Comparison of ENCODE assay signal across 5 fruit fly cellular contexts in the genomic region with DNA sequence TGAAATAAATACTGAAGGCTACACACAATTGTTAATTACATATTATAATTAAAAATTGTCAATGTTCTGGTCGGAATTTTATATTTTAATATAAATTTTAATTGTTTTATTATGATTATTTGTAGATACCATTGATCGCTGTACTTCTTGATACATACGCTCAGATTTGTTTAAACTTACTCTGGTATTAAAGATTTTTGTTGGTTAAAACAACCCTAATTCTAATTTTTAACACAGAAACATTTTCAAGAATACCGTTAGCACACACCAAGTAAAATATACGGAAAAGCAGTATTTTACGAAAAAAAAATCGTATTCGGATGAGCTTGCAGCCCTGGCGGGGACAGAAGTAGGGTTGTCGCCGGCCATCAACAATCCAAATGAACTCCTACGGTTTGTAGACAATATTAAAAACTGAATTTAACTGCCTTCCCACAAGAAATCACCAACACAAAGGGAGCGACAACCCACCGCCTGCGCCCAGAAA.
A peak's percentile ranks its signal among the peaks of the same experiment; 100 is the strongest.
TF ChIP-seq lines count a peak whose summit lies in the region.

A gene (minus strand): TSS at position 223 of the 487 bp plus-strand sequence.
A gene (plus strand): TSS at position 348 of the 487 bp plus-strand sequence.
A gene (plus strand): TSS at position 348 of the 487 bp plus-strand sequence.

- TF ChIP-seq CTCF in whole organism, embryonic (GFP tag; optimal IDR thresholded peaks at IDR 0.05; lab: Kevin White, UChicago) = peak; percentile 8

TF ChIP-seq in whole organism, adult, 20 proteins besides CTCF, POLR2A, EP300 and RAD21 (continues in another document):
- TF ChIP-seq pad (GFP tag; optimal IDR thresholded peaks at IDR 0.05; lab: Kevin White, UChicago) = peak; percentile 43
- peak; percentile 46 for TF ChIP-seq Clk (GFP tag; optimal IDR thresholded peaks at IDR 0.05; lab: Kevin White, UChicago)
- TF ChIP-seq CG11617 (GFP tag; optimal IDR thresholded peaks at IDR 0.05; lab: Kevin White, UChicago) = peak; percentile 75
- TF ChIP-seq bab1 (GFP tag; optimal IDR thresholded peaks at IDR 0.05; lab: Kevin White, UChicago) = peak; percentile 48
- TF ChIP-seq Hr96 (GFP tag; optimal IDR thresholded peaks at IDR 0.05; lab: Kevin White, UChicago) = no peak
- peak; percentile 65 for TF ChIP-seq CG12768 (GFP tag; optimal IDR thresholded peaks at IDR 0.05; lab: Kevin White, UChicago)
- TF ChIP-seq ovo (GFP tag; optimal IDR thresholded peaks at IDR 0.05; lab: Kevin White, UChicago) = peak; percentile 26
- peak; percentile 95 for TF ChIP-seq CG14711 (tag; optimal IDR thresholded peaks at IDR 0.05; lab: Kevin White, UChicago)
- peak; percentile 34 for TF ChIP-seq Crg-1 (GFP tag; optimal IDR thresholded peaks at IDR 0.05; lab: Kevin White, UChicago)
- no peak for TF ChIP-seq CG5204 (GFP tag; optimal IDR thresholded peaks at IDR 0.05; lab: Kevin White, UChicago)
- peak; percentile 36 for TF ChIP-seq tj (GFP tag; optimal IDR thresholded peaks at IDR 0.05; lab: Kevin White, UChicago)
- TF ChIP-seq cnc (optimal IDR thresholded peaks at IDR 0.05; lab: Kevin White, UChicago) = no peak
- no peak for TF ChIP-seq Mnt (GFP tag; optimal IDR thresholded peaks at IDR 0.05; lab: Kevin White, UChicago)
- peak; percentile 75 for TF ChIP-seq CG7045 (GFP tag; optimal IDR thresholded peaks at IDR 0.05; lab: Kevin White, UChicago)
- TF ChIP-seq CG1620 (GFP tag; optimal IDR thresholded peaks at IDR 0.05; lab: Kevin White, UChicago) = peak; percentile 20
- TF ChIP-seq toe (GFP tag; optimal IDR thresholded peaks at IDR 0.05; lab: Kevin White, UChicago) = peak; percentile 61
- TF ChIP-seq CG33017 (tag; optimal IDR thresholded peaks at IDR 0.05; lab: Kevin White, UChicago) = peak; percentile 50

TF ChIP-seq in whole organism, embryonic, 481 proteins besides CTCF, POLR2A, EP300 and RAD21 (continues in another document):
- 0 out of 3 replicates have a peak, but pooled peaks have one; percentile 42 for TF ChIP-seq CG16813 (GFP tag; IDR thresholded peaks at IDR 0.05; lab: Robert Waterston, UW; ENCODE audit: partially characterized antibody)
- no peak for TF ChIP-seq jing (GFP tag; optimal IDR thresholded peaks at IDR 0.05; lab: Kevin White, UChicago)
- peak; percentile 33 for TF ChIP-seq CG1529 (GFP tag; optimal IDR thresholded peaks at IDR 0.05; lab: Kevin White, UChicago)
- TF ChIP-seq CG11504 (tag; optimal IDR thresholded peaks at IDR 0.05; lab: Kevin White, UChicago) = peak; percentile 86
- no peak for TF ChIP-seq Hey (tag; optimal IDR thresholded peaks at IDR 0.05; lab: Kevin White, UChicago)
- TF ChIP-seq kah (GFP tag; optimal IDR thresholded peaks at IDR 0.05; lab: Kevin White, UChicago) = no peak
- peak; percentile 14 for TF ChIP-seq CG5180 (GFP tag; optimal IDR thresholded peaks at IDR 0.05; lab: Kevin White, UChicago)
- peak; percentile 58 for TF ChIP-seq CG12104 (GFP tag; optimal IDR thresholded peaks at IDR 0.05; lab: Kevin White, UChicago)
- peak; percentile 87 for TF ChIP-seq CG8924 (tag; optimal IDR thresholded peaks at IDR 0.05; lab: Kevin White, UChicago)
- TF ChIP-seq Atf6 (GFP tag; IDR thresholded peaks at IDR 0.05; lab: Robert Waterston, UW) = peak; percentile 64
- peak; percentile 88 for TF ChIP-seq CG2712 (tag; optimal IDR thresholded peaks at IDR 0.05; lab: Kevin White, UChicago)
- TF ChIP-seq chinmo (GFP tag; IDR thresholded peaks at IDR 0.05; lab: Robert Waterston, UW; ENCODE audit: partially characterized antibody) = no peak
- TF ChIP-seq hbn (GFP tag; IDR thresholded peaks at IDR 0.05; lab: Robert Waterston, UW; ENCODE audit: partially characterized antibody) = no peak
- no peak for TF ChIP-seq CG32767 (GFP tag; IDR thresholded peaks at IDR 0.05; lab: Robert Waterston, UW)
- no peak for TF ChIP-seq HLH54F (GFP tag; optimal IDR thresholded peaks at IDR 0.05; lab: Kevin White, UChicago)
- no peak for TF ChIP-seq CG10959 (GFP tag; IDR thresholded peaks at IDR 0.05; lab: Robert Waterston, UW)

TF ChIP-seq in whole organism, prepupa, 60 proteins besides CTCF, POLR2A, EP300 and RAD21 (continues in another document):
- TF ChIP-seq CG32006 (GFP tag; optimal IDR thresholded peaks at IDR 0.05; lab: Kevin White, UChicago) = peak; percentile 86
- peak; percentile 81 for TF ChIP-seq achi (GFP tag; optimal IDR thresholded peaks at IDR 0.05; lab: Kevin White, UChicago)
- TF ChIP-seq cyc (GFP tag; optimal IDR thresholded peaks at IDR 0.05; lab: Kevin White, UChicago) = peak; percentile 76
- TF ChIP-seq Sox15 (GFP tag; optimal IDR thresholded peaks at IDR 0.05; lab: Kevin White, UChicago) = peak; percentile 75
- TF ChIP-seq Met (GFP tag; optimal IDR thresholded peaks at IDR 0.05; lab: Kevin White, UChicago) = peak; percentile 64
- peak; percentile 60 for TF ChIP-seq Smox (GFP tag; optimal IDR thresholded peaks at IDR 0.05; lab: Kevin White, UChicago)
- no peak for TF ChIP-seq CG16779 (tag; optimal IDR thresholded peaks at IDR 0.05; lab: Kevin White, UChicago)
- peak; percentile 83 for TF ChIP-seq CG11294 (GFP tag; IDR thresholded peaks at IDR 0.05; lab: Robert Waterston, UW)
- peak; percentile 53 for TF ChIP-seq CG8319 (GFP tag; optimal IDR thresholded peaks at IDR 0.05; lab: Kevin White, UChicago)
- TF ChIP-seq CG11762 (GFP tag; optimal IDR thresholded peaks at IDR 0.05; lab: Kevin White, UChicago; ENCODE audit: insufficient read depth) = peak; percentile 51
- TF ChIP-seq Ets21C (GFP tag; optimal IDR thresholded peaks at IDR 0.05; lab: Kevin White, UChicago) = peak; percentile 35
- peak; percentile 74 for TF ChIP-seq CG3919 (GFP tag; optimal IDR thresholded peaks at IDR 0.05; lab: Kevin White, UChicago)
- TF ChIP-seq dac (GFP tag; optimal IDR thresholded peaks at IDR 0.05; lab: Kevin White, UChicago) = peak; percentile 43
- peak; percentile 80 for TF ChIP-seq CG4318 (GFP tag; optimal IDR thresholded peaks at IDR 0.05; lab: Kevin White, UChicago)
- TF ChIP-seq svp (GFP tag; lab: Kevin White, UChicago) = no peak
- TF ChIP-seq lz (GFP tag; optimal IDR thresholded peaks at IDR 0.05; lab: Kevin White, UChicago) = peak; percentile 74
- TF ChIP-seq Sox14 (GFP tag; optimal IDR thresholded peaks at IDR 0.05; lab: Kevin White, UChicago) = peak; percentile 67
- peak; percentile 70 for TF ChIP-seq Hr4 (GFP tag; optimal IDR thresholded peaks at IDR 0.05; lab: Kevin White, UChicago)

TF ChIP-seq in whole organism, pupa, 21 proteins besides CTCF, POLR2A, EP300 and RAD21 (continues in another document):
- TF ChIP-seq CG12605 (GFP tag; IDR thresholded peaks at IDR 0.05; lab: Robert Waterston, UW) (no peak), EcR (GFP tag; optimal IDR thresholded peaks at IDR 0.05; lab: Kevin White, UChicago) (no peak), CG8159 (tag; optimal IDR thresholded peaks at IDR 0.05; lab: Kevin White, UChicago) (peak; percentile 84), CG13204 (GFP tag; optimal IDR thresholded peaks at IDR 0.05; lab: Kevin White, UChicago) (no peak), CG15710 (tag; optimal IDR thresholded peaks at IDR 0.05; lab: Kevin White, UChicago) (peak; percentile 78), Pif1A (GFP tag; optimal IDR thresholded peaks at IDR 0.05; lab: Kevin White, UChicago) (peak; percentile 49), CG4496 (GFP tag; IDR thresholded peaks at IDR 0.05; lab: Robert Waterston, UW) (peak; percentile 80), CG8301 (tag; optimal IDR thresholded peaks at IDR 0.05; lab: Kevin White, UChicago) (peak; percentile 76), rn (GFP tag; IDR thresholded peaks at IDR 0.05; lab: Robert Waterston, UW) (peak; percentile 76), CG14655 (GFP tag; optimal IDR thresholded peaks at IDR 0.05; lab: Kevin White, UChicago) (no peak), gl (tag; optimal IDR thresholded peaks at IDR 0.05; lab: Kevin White, UChicago) (no peak), fd96Ca (GFP tag; IDR thresholded peaks at IDR 0.05; lab: Robert Waterston, UW) (no peak), CG17806 (tag; optimal IDR thresholded peaks at IDR 0.05; lab: Kevin White, UChicago) (peak; percentile 81), CG9948 (tag; optimal IDR thresholded peaks at IDR 0.05; lab: Kevin White, UChicago) (peak; percentile 75), CG32121 (GFP tag; IDR thresholded peaks at IDR 0.05; lab: Robert Waterston, UW) (peak; percentile 84), Ets98B (GFP tag; IDR thresholded peaks at IDR 0.05; lab: Robert Waterston, UW) (peak; percentile 75), Pif1B (GFP tag; optimal IDR thresholded peaks at IDR 0.05; lab: Kevin White, UChicago) (peak; percentile 29), CG34367 (tag; optimal IDR thresholded peaks at IDR 0.05; lab: Kevin White, UChicago) (peak; percentile 62), CG10348 (GFP tag; IDR thresholded peaks at IDR 0.05; lab: Robert Waterston, UW) (no peak), Snoo (tag; optimal IDR thresholded peaks at IDR 0.05; lab: Kevin White, UChicago) (peak; percentile 74)

TF ChIP-seq in whole organism, wandering third instar larva, 38 proteins besides CTCF, POLR2A, EP300 and RAD21 (continues in another document):
- no peak for TF ChIP-seq sv (GFP tag; optimal IDR thresholded peaks at IDR 0.05; lab: Kevin White, UChicago)
- TF ChIP-seq h (GFP tag; optimal IDR thresholded peaks at IDR 0.05; lab: Kevin White, UChicago) = peak; percentile 57
- TF ChIP-seq foxo (GFP tag; optimal IDR thresholded peaks at IDR 0.05; lab: Kevin White, UChicago) = peak in 1 of 2 experiments; percentile 78
- no peak for TF ChIP-seq CrebA (GFP tag; optimal IDR thresholded peaks at IDR 0.05; lab: Kevin White, UChicago; ENCODE audit: borderline replicate concordance)
- peak; percentile 64 for TF ChIP-seq OdsH (GFP tag; optimal IDR thresholded peaks at IDR 0.05; lab: Kevin White, UChicago)
- no peak for TF ChIP-seq Jra (GFP tag; optimal IDR thresholded peaks at IDR 0.05; lab: Kevin White, UChicago)
- no peak for TF ChIP-seq Rel (GFP tag; optimal IDR thresholded peaks at IDR 0.05; lab: Kevin White, UChicago)
- TF ChIP-seq Rel (tag; optimal IDR thresholded peaks at IDR 0.05; lab: Kevin White, UChicago) = no peak
- peak; percentile 13 for TF ChIP-seq CG9705 (GFP tag; optimal IDR thresholded peaks at IDR 0.05; lab: Kevin White, UChicago)
- peak; percentile 25 for TF ChIP-seq Hnf4 (GFP tag; optimal IDR thresholded peaks at IDR 0.05; lab: Kevin White, UChicago)
- no peak for TF ChIP-seq pan (optimal IDR thresholded peaks at IDR 0.05; lab: Kevin White, UChicago)
- no peak for TF ChIP-seq usp (GFP tag; optimal IDR thresholded peaks at IDR 0.05; lab: Kevin White, UChicago)
- TF ChIP-seq dmrt93B (GFP tag; optimal IDR thresholded peaks at IDR 0.05; lab: Kevin White, UChicago) = no peak
- TF ChIP-seq fru (GFP tag; optimal IDR thresholded peaks at IDR 0.05; lab: Kevin White, UChicago) = peak; percentile 53
- TF ChIP-seq woc (GFP tag; optimal IDR thresholded peaks at IDR 0.05; lab: Kevin White, UChicago) = peak; percentile 48
- peak; percentile 81 for TF ChIP-seq HLH106 (tag; optimal IDR thresholded peaks at IDR 0.05; lab: Kevin White, UChicago)
- no peak for TF ChIP-seq tai (GFP tag; optimal IDR thresholded peaks at IDR 0.05; lab: Kevin White, UChicago)
- TF ChIP-seq ey (GFP tag; optimal IDR thresholded peaks at IDR 0.05; lab: Kevin White, UChicago) = peak; percentile 25
- peak; percentile 73 for TF ChIP-seq rgr (GFP tag; optimal IDR thresholded peaks at IDR 0.05; lab: Kevin White, UChicago)
- no peak for TF ChIP-seq br (GFP tag; optimal IDR thresholded peaks at IDR 0.05; lab: Kevin White, UChicago)
- TF ChIP-seq dsf (GFP tag; optimal IDR thresholded peaks at IDR 0.05; lab: Kevin White, UChicago; ENCODE audit: borderline replicate concordance) = no peak
